Worm (Caenorhabditis elegans): ENCODE data around the gene F56D6.12.

- TF ChIP-seq ztf-11 (tag; optimal IDR thresholded peaks at IDR 0.05) (no peak), unc-55 (GFP tag; optimal IDR thresholded peaks at IDR 0.05) (no peak), F13H6.1 (tag; optimal IDR thresholded peaks at IDR 0.05) (no peak), elt-3 (tag; optimal IDR thresholded peaks at IDR 0.05) (no peak), Y55F3AM.14 (GFP tag; optimal IDR thresholded peaks at IDR 0.05) (no peak), lin-13 (GFP tag; optimal IDR thresholded peaks at IDR 0.05) (no peak), elt-1 (tag; optimal IDR thresholded peaks at IDR 0.05) (no peak), R02D3.7 (tag; optimal IDR thresholded peaks at IDR 0.05) (no peak)
These were observed 8.0 kb upstream of the F56D6.12 start, which contains the start of gene srz-62 for ce11 chrIV:3899719-3900554.
